Fruit fly (Drosophila melanogaster) whole organism, embryonic: Measurements from ENCODE around the gene CG13309.
A peak's percentile ranks its signal among the peaks of the same experiment; 100 is the strongest.

Experiments
- Atf6 ChIP-seq: fragments of 200-800 bp; sonication (Bioruptor generic); IDR thresholded peaks from 2 replicates; pipeline ENCODE4 v1.3.6; 2022; ENCODE audit warnings: missing biosample characterization, missing genetic modification characterization
- Awh ChIP-seq: fragments of 200-800 bp; sonication (Bioruptor generic); IDR thresholded peaks from 2 replicates; pipeline ENCODE4, ENCODE4 v1.3.6; 2022; ENCODE audit warnings: missing biosample characterization, missing genetic modification characterization
- Bdp1 ChIP-seq: fragments of 200-800 bp; sonication (Bioruptor generic); optimal IDR thresholded peaks from 3 replicates; lab custom pipeline; 2016; ENCODE audit warnings: missing biosample characterization, missing genetic modification characterization
- CG10209 ChIP-seq: fragments of 200-800 bp; sonication (Bioruptor generic); optimal IDR thresholded peaks from 3 replicates; lab custom pipeline; 2017; ENCODE audit warnings: missing biosample characterization, mild to moderate bottlenecking, missing genetic modification characterization, missing genetic modification reagents
- CG10274 ChIP-seq: fragments of 200-800 bp; sonication (Bioruptor generic); optimal IDR thresholded peaks from 3 replicates; lab custom pipeline; 2017; ENCODE audit warnings: missing biosample characterization, mild to moderate bottlenecking, missing genetic modification characterization
- CG10979 ChIP-seq: fragments of 200-800 bp; sonication (Bioruptor generic); optimal IDR thresholded peaks from 2 replicates; lab custom pipeline; 2018; ENCODE audit warnings: missing biosample characterization, mild to moderate bottlenecking, missing genetic modification characterization, moderate library complexity
- CG12071 ChIP-seq: fragments of 200-800 bp; sonication (Bioruptor generic); optimal IDR thresholded peaks from 3 replicates; lab custom pipeline; 2018; ENCODE audit warnings: missing biosample characterization, mild to moderate bottlenecking, missing genetic modification characterization
- CG12299 ChIP-seq: fragments of 200-800 bp; sonication (Bioruptor generic); optimal IDR thresholded peaks from 2 replicates; lab custom pipeline; 2018; ENCODE audit warnings: missing biosample characterization, mild to moderate bottlenecking, missing genetic modification characterization
- CG15073 ChIP-seq: fragments of 200-800 bp; sonication (Bioruptor generic); optimal IDR thresholded peaks from 2 replicates; lab custom pipeline; 2016; ENCODE audit warnings: missing biosample characterization, missing genetic modification characterization
- CG1647 ChIP-seq: fragments of 200-800 bp; sonication (Bioruptor generic); optimal IDR thresholded peaks from 3 replicates; lab custom pipeline; 2016; ENCODE audit warnings: missing biosample characterization, missing genetic modification characterization
- CG18476 ChIP-seq: fragments of 200-800 bp; sonication (Bioruptor generic); optimal IDR thresholded peaks from 2 replicates; lab custom pipeline; 2016; ENCODE audit warnings: missing biosample characterization, mild to moderate bottlenecking, missing genetic modification characterization
- CG2199 ChIP-seq: fragments of 200-800 bp; sonication (Bioruptor generic); IDR thresholded peaks from 3 replicates; pipeline ENCODE4 v1.3.6; 2022; ENCODE audit warnings: missing biosample characterization, missing genetic modification characterization
- CG31365 ChIP-seq: fragments of 200-800 bp; sonication (Bioruptor generic); optimal IDR thresholded peaks from 2 replicates; lab custom pipeline; 2018; ENCODE audit warnings: missing biosample characterization, mild to moderate bottlenecking, missing genetic modification characterization
- CG31388 ChIP-seq: fragments of 200-800 bp; sonication (Bioruptor generic); optimal IDR thresholded peaks from 2 replicates; lab custom pipeline; 2016; ENCODE audit warnings: missing biosample characterization, missing genetic modification characterization
- CG34224 ChIP-seq: fragments of 200-800 bp; sonication (Bioruptor generic); IDR thresholded peaks from 3 replicates; pipeline ENCODE4 v1.3.6; 2022; ENCODE audit warnings: missing biosample characterization, missing genetic modification characterization; ENCODE audit not compliant: partially characterized antibody
- CG4404 ChIP-seq: fragments of 200-800 bp; sonication (Bioruptor generic); IDR thresholded peaks from 2 replicates; pipeline ENCODE4 v1.3.6; 2022; ENCODE audit warnings: missing biosample characterization, missing genetic modification characterization
- CG4617 ChIP-seq: fragments of 200-800 bp; sonication (Bioruptor generic); optimal IDR thresholded peaks from 3 replicates; lab custom pipeline; 2016; ENCODE audit warnings: missing biosample characterization, missing genetic modification characterization, borderline replicate concordance
- CG4730 ChIP-seq: fragments of 200-800 bp; sonication (Bioruptor generic); IDR thresholded peaks from 2 replicates; pipeline ENCODE4 v1.3.6; 2022; ENCODE audit warnings: missing biosample characterization, missing genetic modification characterization
- CG8089 ChIP-seq: fragments of 200-800 bp; sonication (Bioruptor generic); optimal IDR thresholded peaks from 3 replicates; lab custom pipeline; 2016; ENCODE audit warnings: missing biosample characterization, missing genetic modification characterization
- CG9609 ChIP-seq: fragments of 200-800 bp; sonication (Bioruptor generic); optimal IDR thresholded peaks from 3 replicates; lab custom pipeline; 2016; ENCODE audit warnings: missing biosample characterization, missing genetic modification characterization
- CG9797 ChIP-seq: fragments of 200-800 bp; sonication (Bioruptor generic); optimal IDR thresholded peaks from 3 replicates; lab custom pipeline; 2018; ENCODE audit warnings: missing biosample characterization, mild to moderate bottlenecking, missing genetic modification characterization
- D19B ChIP-seq: fragments of 200-800 bp; sonication (Bioruptor generic); optimal IDR thresholded peaks from 2 replicates; lab custom pipeline; 2017; ENCODE audit warnings: missing biosample characterization, mild to moderate bottlenecking, missing genetic modification characterization
- Elba2 ChIP-seq: fragments of 200-800 bp; sonication (Bioruptor generic); optimal IDR thresholded peaks from 3 replicates; lab custom pipeline; 2016; ENCODE audit warnings: missing biosample characterization, missing genetic modification characterization
- Ets97D ChIP-seq: fragments of 200-800 bp; sonication (Bioruptor generic); optimal IDR thresholded peaks from 3 replicates; lab custom pipeline; 2016; ENCODE audit warnings: missing biosample characterization, missing genetic modification characterization
- H15 ChIP-seq: fragments of 200-800 bp; sonication (Bioruptor generic); IDR thresholded peaks from 3 replicates; pipeline ENCODE4 v1.3.6; 2022; ENCODE audit warnings: missing biosample characterization, missing genetic modification characterization
- HLH4C ChIP-seq: fragments of 200-800 bp; sonication (Bioruptor generic); IDR thresholded peaks from 3 replicates; pipeline ENCODE4 v1.3.6; 2022; ENCODE audit warnings: missing biosample characterization, missing genetic modification characterization; ENCODE audit not compliant: partially characterized antibody
- HLHmδ ChIP-seq: fragments of 200-800 bp; sonication (Bioruptor generic); optimal IDR thresholded peaks from 2 replicates; lab custom pipeline; 2018; ENCODE audit warnings: missing biosample characterization, mild to moderate bottlenecking, missing genetic modification characterization, moderate library complexity
- Hr78 ChIP-seq, 2 experiments: fragments of 200-800 bp in 1 of 2; fragments of >200 bp in 1 of 2; sonication (Bioruptor generic) in 1 of 2; optimal IDR thresholded peaks; 2 replicates each; lab custom pipeline; 2017 to 2019; ENCODE audit warnings: missing biosample characterization in 2 of 2, missing genetic modification characterization in 2 of 2, mild to moderate bottlenecking in 1 of 2, moderate library complexity in 1 of 2
- Jarid2 ChIP-seq: fragments of 200-800 bp; sonication (Bioruptor generic); optimal IDR thresholded peaks from 3 replicates; lab custom pipeline; 2017; ENCODE audit warnings: mild to moderate bottlenecking, missing biosample characterization, missing genetic modification reagents, missing genetic modification characterization
- Lim3 ChIP-seq: fragments of 200-800 bp; sonication (Bioruptor generic); IDR thresholded peaks from 2 replicates; pipeline ENCODE4 v1.3.6; 2022; ENCODE audit warnings: missing biosample characterization, missing genetic modification characterization
- Opbp ChIP-seq: fragments of 200-800 bp; sonication (Bioruptor generic); IDR thresholded peaks from 3 replicates; pipeline ENCODE4 v1.3.6; 2022; ENCODE audit warnings: missing biosample characterization, missing genetic modification characterization; ENCODE audit not compliant: partially characterized antibody
- Sry-β ChIP-seq: fragments of 200-800 bp; sonication (Bioruptor generic); optimal IDR thresholded peaks from 2 replicates; lab custom pipeline; 2018; ENCODE audit warnings: missing biosample characterization, mild to moderate bottlenecking, missing genetic modification characterization, moderate library complexity
- Ssrp ChIP-seq: fragments of 200-800 bp; sonication (Bioruptor generic); optimal IDR thresholded peaks from 2 replicates; lab custom pipeline; 2018; ENCODE audit warnings: missing biosample characterization, mild to moderate bottlenecking, missing genetic modification characterization, moderate library complexity
- caup ChIP-seq: fragments of 200-800 bp; sonication (Bioruptor generic); optimal IDR thresholded peaks from 3 replicates; lab custom pipeline; 2017; ENCODE audit warnings: missing biosample characterization, mild to moderate bottlenecking, missing genetic modification characterization, moderate library complexity; ENCODE audit not compliant: severe bottlenecking
- crc ChIP-seq: fragments of 200-800 bp; sonication (Bioruptor generic); optimal IDR thresholded peaks from 2 replicates; lab custom pipeline; 2016; ENCODE audit warnings: missing biosample characterization, missing genetic modification characterization
- crol ChIP-seq: fragments of 200-800 bp; sonication (Bioruptor generic); IDR thresholded peaks from 2 replicates; pipeline ENCODE4 v1.3.6; 2022; ENCODE audit warnings: missing biosample characterization, missing genetic modification characterization
- fd3F ChIP-seq: fragments of 200-800 bp; sonication (Bioruptor generic); optimal IDR thresholded peaks from 2 replicates; lab custom pipeline; 2018; ENCODE audit warnings: missing biosample characterization, mild to moderate bottlenecking, missing genetic modification characterization, moderate library complexity
- fu2 ChIP-seq: fragments of 200-800 bp; sonication (Bioruptor generic); optimal IDR thresholded peaks from 2 replicates; lab custom pipeline; 2016; ENCODE audit warnings: missing biosample characterization, missing genetic modification characterization
- gem ChIP-seq: fragments of 200-800 bp; sonication (Bioruptor generic); optimal IDR thresholded peaks from 2 replicates; lab custom pipeline; 2019; ENCODE audit warnings: missing biosample characterization, mild to moderate bottlenecking, missing genetic modification characterization, moderate library complexity
- grn ChIP-seq: fragments of 200-800 bp; sonication (Bioruptor generic); optimal IDR thresholded peaks from 3 replicates; lab custom pipeline; 2017; ENCODE audit warnings: missing biosample characterization, missing genetic modification characterization
- insv ChIP-seq, 2 experiments: fragments of 200-800 bp; sonication (Bioruptor generic); optimal IDR thresholded peaks; 3 replicates each; lab custom pipeline; 2016 to 2018; ENCODE audit warnings: missing biosample characterization in 2 of 2, missing genetic modification characterization in 2 of 2
- lab ChIP-seq: fragments of 200-800 bp; sonication (Bioruptor generic); optimal IDR thresholded peaks from 3 replicates; lab custom pipeline; 2017; ENCODE audit warnings: missing biosample characterization, missing genetic modification characterization, mild to moderate bottlenecking, moderate library complexity, missing genetic modification reagents
- nerfin-1 ChIP-seq: fragments of 200-800 bp; sonication (Bioruptor generic); optimal IDR thresholded peaks from 3 replicates; lab custom pipeline; 2019; ENCODE audit warnings: missing biosample characterization, mild to moderate bottlenecking, missing genetic modification characterization, moderate library complexity
- org-1 ChIP-seq: fragments of 200-800 bp; sonication (Bioruptor generic); optimal IDR thresholded peaks from 2 replicates; lab custom pipeline; 2017; ENCODE audit warnings: missing biosample characterization, missing genetic modification characterization
- pfk ChIP-seq: fragments of 200-800 bp; sonication (Bioruptor generic); optimal IDR thresholded peaks from 2 replicates; lab custom pipeline; 2018; ENCODE audit warnings: missing biosample characterization, mild to moderate bottlenecking, missing genetic modification characterization, moderate library complexity
- sc ChIP-seq, 3 experiments: fragments of >200 bp in 2 of 3; fragments of 200-800 bp in 1 of 3; sonication (Bioruptor generic) in 1 of 3; optimal IDR thresholded peaks; 2 replicates in 2 of 3; 3 replicates in 1 of 3; lab custom pipeline; 2017; ENCODE audit warnings: mild to moderate bottlenecking in 1 of 3, missing biosample characterization in 1 of 3, missing genetic modification characterization in 1 of 3, missing genetic modification reagents in 1 of 3
- sens-2 ChIP-seq: fragments of 200-800 bp; sonication (Bioruptor generic); IDR thresholded peaks from 2 replicates; pipeline ENCODE4 v1.3.6; 2022; ENCODE audit warnings: missing biosample characterization, missing genetic modification characterization
- tgo ChIP-seq: fragments of 200-800 bp; sonication (Bioruptor generic); IDR thresholded peaks from 3 replicates; pipeline ENCODE4 v1.3.6; 2022; ENCODE audit warnings: missing biosample characterization, missing genetic modification characterization
- tio ChIP-seq: fragments of 200-800 bp; sonication (Bioruptor generic); optimal IDR thresholded peaks from 2 replicates; lab custom pipeline; 2017; ENCODE audit warnings: missing biosample characterization, missing genetic modification characterization, inconsistent platforms

The CG13309 gene

DNA sequence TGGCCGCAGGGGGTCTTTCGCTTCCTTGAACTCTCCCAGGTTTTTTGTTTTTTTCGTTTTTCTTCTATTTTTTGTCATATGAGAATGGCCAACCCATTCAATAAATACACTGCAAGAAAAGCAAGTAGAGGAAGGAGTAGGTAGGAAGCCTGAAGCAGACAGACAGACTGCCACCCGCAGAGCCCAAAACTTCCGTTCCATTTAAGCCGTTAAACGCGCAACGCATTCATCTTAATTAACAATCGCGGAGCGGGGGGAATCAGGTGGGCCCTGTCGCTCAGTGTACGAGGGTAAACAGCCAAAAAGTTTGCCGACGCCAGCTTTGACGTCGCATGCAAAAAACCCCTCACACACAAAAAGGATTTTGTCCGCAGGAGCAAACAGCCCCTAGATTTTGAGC lies 42.7 kb downstream of the CG13309 start (continued):
- TF ChIP-seq Elba2 (GFP tag; lab: Kevin White, UChicago), result no peak
- no peak for TF ChIP-seq Hr78 (GFP tag; optimal IDR thresholded peaks at IDR 0.05; lab: Kevin White, UChicago)
- peak; percentile 31 for TF ChIP-seq CG12071 (GFP tag; lab: Kevin White, UChicago)
- peak; percentile 12 for TF ChIP-seq Ssrp (tag; lab: Kevin White, UChicago)
- TF ChIP-seq CG9797 (GFP tag; lab: Kevin White, UChicago), result no peak
- TF ChIP-seq CG4617 (GFP tag; lab: Kevin White, UChicago), result no peak
- no peak for TF ChIP-seq Opbp
- TF ChIP-seq Ets97D (GFP tag; lab: Kevin White, UChicago), result no peak
- TF ChIP-seq org-1 (GFP tag; lab: Kevin White, UChicago), result peak; percentile 4
- no peak for TF ChIP-seq Jarid2
- no peak for TF ChIP-seq tio (GFP tag; lab: Kevin White, UChicago)
- no peak for TF ChIP-seq HLHmδ
- no peak for TF ChIP-seq CG10209 (GFP tag; lab: Kevin White, UChicago)
- no peak for TF ChIP-seq CG15073 (GFP tag; lab: Kevin White, UChicago)
- no peak for TF ChIP-seq fu2 (GFP tag; lab: Kevin White, UChicago)
- TF ChIP-seq CG10274 (GFP tag; lab: Kevin White, UChicago), result no peak
- TF ChIP-seq CG4404 (GFP tag; lab: Robert Waterston, UW), result 0 out of 2 replicates have a peak, but pooled peaks have one; percentile 15
- peak; percentile 30; the same call in 1 of the 2 replicates for TF ChIP-seq crol (GFP tag; lab: Robert Waterston, UW)
- TF ChIP-seq caup (GFP tag; lab: Kevin White, UChicago), result no peak
- TF ChIP-seq CG31388, result no peak
- TF ChIP-seq insv (GFP tag; optimal IDR thresholded peaks at IDR 0.05; lab: Kevin White, UChicago), result no peak
- TF ChIP-seq Awh (GFP tag; lab: Robert Waterston, UW), result peak; percentile 17; the same call in 1 of the 2 replicates
- TF ChIP-seq CG8089 (GFP tag; lab: Kevin White, UChicago), result no peak
- no peak for TF ChIP-seq CG31365 (tag; lab: Kevin White, UChicago)
- no peak for TF ChIP-seq CG4730 (GFP tag; lab: Robert Waterston, UW)
- TF ChIP-seq sens-2, result no peak
- TF ChIP-seq CG1647 (GFP tag; lab: Kevin White, UChicago), result no peak
- no peak for TF ChIP-seq crc (GFP tag; lab: Kevin White, UChicago)
- TF ChIP-seq Atf6 (GFP tag; lab: Robert Waterston, UW), result peak; percentile 54
- no peak for TF ChIP-seq HLH4C
- TF ChIP-seq CG10979 (tag; lab: Kevin White, UChicago), result no peak
- TF ChIP-seq Lim3 (GFP tag; lab: Robert Waterston, UW), result no peak
- no peak for TF ChIP-seq CG18476 (GFP tag; lab: Kevin White, UChicago)
- TF ChIP-seq H15 (GFP tag; lab: Robert Waterston, UW), result peak; percentile 57; the same call in 2 of the 3 replicates
- no peak for TF ChIP-seq D19B (GFP tag; lab: Kevin White, UChicago)
- TF ChIP-seq CG9609 (GFP tag; lab: Kevin White, UChicago), result no peak
- no peak for TF ChIP-seq sc (optimal IDR thresholded peaks at IDR 0.05; lab: Kevin White, UChicago)
- no peak for TF ChIP-seq sc (GFP tag; optimal IDR thresholded peaks at IDR 0.05; lab: Kevin White, UChicago)
- no peak for TF ChIP-seq CG34224 (GFP tag; lab: Robert Waterston, UW)
- TF ChIP-seq grn (GFP tag; lab: Kevin White, UChicago), result no peak
- TF ChIP-seq lab, result peak; percentile 51
- TF ChIP-seq gem, result peak; percentile 40
- no peak for TF ChIP-seq pfk (GFP tag; lab: Kevin White, UChicago)
- 0 out of 3 replicates have a peak, but pooled peaks have one; percentile 9 for TF ChIP-seq CG2199 (GFP tag; lab: Robert Waterston, UW)
- peak; percentile 43; the same call in 2 of the 3 replicates for TF ChIP-seq tgo
- no peak for TF ChIP-seq CG12299 (tag; lab: Kevin White, UChicago)
- TF ChIP-seq nerfin-1 (tag; lab: Kevin White, UChicago), result no peak
- no peak for TF ChIP-seq Sry-β (GFP tag; lab: Kevin White, UChicago)
- TF ChIP-seq Bdp1 (GFP tag; lab: Kevin White, UChicago), result no peak
- no peak for TF ChIP-seq fd3F
